Fruit fly (Drosophila melanogaster) whole organism, prepupa: ENCODE measurements around the gene CG5886.

Source experiments
- Blimp-1 ChIP-seq: fragments of 200-800 bp; sonication (Bioruptor generic); optimal IDR thresholded peaks from 3 replicates; lab custom pipeline; 2017; ENCODE audit warnings: missing biosample characterization, missing genetic modification characterization, mild to moderate bottlenecking, moderate library complexity, missing genetic modification reagents
- CG10669 ChIP-seq: fragments of 200-800 bp; sonication (Bioruptor generic); optimal IDR thresholded peaks from 3 replicates; lab custom pipeline; 2018; ENCODE audit warnings: missing biosample characterization, mild to moderate bottlenecking, missing genetic modification characterization, moderate library complexity
- CG11294 ChIP-seq: fragments of 200-800 bp; sonication (Bioruptor generic); IDR thresholded peaks from 2 replicates; pipeline ENCODE4 v1.3.6; 2022; ENCODE audit warnings: missing biosample characterization, missing genetic modification characterization
- CG15336 ChIP-seq: fragments of 200-800 bp; sonication (Bioruptor generic); IDR thresholded peaks from 2 replicates; pipeline ENCODE4 v1.3.6; 2022; ENCODE audit warnings: missing biosample characterization, missing genetic modification characterization
- CG1621 ChIP-seq: fragments of 200-800 bp; sonication (Bioruptor generic); optimal IDR thresholded peaks from 3 replicates; lab custom pipeline; 2018; ENCODE audit warnings: missing biosample characterization, mild to moderate bottlenecking, missing genetic modification characterization
- CG16779 ChIP-seq: fragments of 200-800 bp; sonication (Bioruptor generic); optimal IDR thresholded peaks from 3 replicates; lab custom pipeline; 2017; ENCODE audit warnings: missing biosample characterization, mild to moderate bottlenecking, missing genetic modification characterization
- CG3032 ChIP-seq: fragments of 200-800 bp; optimal IDR thresholded peaks from 2 replicates; lab custom pipeline; 2019; ENCODE audit warnings: missing biosample characterization, mild to moderate bottlenecking, missing genetic modification characterization, moderate library complexity
- CG31627 ChIP-seq: fragments of 200-800 bp; sonication (Bioruptor generic); optimal IDR thresholded peaks from 3 replicates; lab custom pipeline; 2016; ENCODE audit warnings: missing biosample characterization, missing genetic modification characterization
- CG32006 ChIP-seq: fragments of 200-800 bp; sonication (Bioruptor generic); optimal IDR thresholded peaks from 3 replicates; lab custom pipeline; 2017; ENCODE audit warnings: missing biosample characterization, mild to moderate bottlenecking, missing genetic modification characterization
- CG34406 ChIP-seq: fragments of 200-800 bp; sonication (Bioruptor generic); optimal IDR thresholded peaks from 3 replicates; lab custom pipeline; 2016; ENCODE audit warnings: missing biosample characterization, missing genetic modification characterization
- CG6792 ChIP-seq: fragments of 200-800 bp; sonication (Bioruptor generic); optimal IDR thresholded peaks from 3 replicates; lab custom pipeline; 2016; ENCODE audit warnings: missing biosample characterization, missing genetic modification characterization
- CG6808 ChIP-seq: fragments of 200-800 bp; sonication (Bioruptor generic); optimal IDR thresholded peaks from 3 replicates; lab custom pipeline; 2017; ENCODE audit warnings: missing biosample characterization, missing genetic modification characterization, mild to moderate bottlenecking, moderate library complexity, missing genetic modification reagents
- CG6854 ChIP-seq: fragments of 200-800 bp; sonication (Bioruptor generic); optimal IDR thresholded peaks from 2 replicates; lab custom pipeline; 2017; ENCODE audit warnings: missing biosample characterization, mild to moderate bottlenecking, missing genetic modification characterization
- CG8119 ChIP-seq: fragments of 200-800 bp; sonication (Bioruptor generic); IDR thresholded peaks from 3 replicates; pipeline ENCODE4 v1.3.6; 2022; ENCODE audit warnings: missing biosample characterization, missing genetic modification characterization
- CG8319 ChIP-seq: fragments of 200-800 bp; sonication (Bioruptor generic); optimal IDR thresholded peaks from 3 replicates; lab custom pipeline; 2016; ENCODE audit warnings: missing biosample characterization, missing genetic modification characterization
- CG9139 ChIP-seq: fragments of 200-800 bp; sonication (Bioruptor generic); optimal IDR thresholded peaks from 3 replicates; lab custom pipeline; 2017; ENCODE audit warnings: missing biosample characterization, mild to moderate bottlenecking, missing genetic modification characterization
- Eip75B ChIP-seq: fragments of 200-800 bp; sonication (Bioruptor generic); optimal IDR thresholded peaks from 3 replicates; lab custom pipeline; 2016; ENCODE audit warnings: missing biosample characterization, missing genetic modification characterization
- Eip78C ChIP-seq: fragments of 200-800 bp; sonication (Bioruptor generic); peaks from one replicate; lab custom pipeline; 2016; ENCODE audit warnings: missing biosample characterization, missing genetic modification characterization
- Hr38 ChIP-seq: sonication (Bioruptor generic); optimal IDR thresholded peaks from 2 replicates; lab custom pipeline; 2016; ENCODE audit warnings: missing biosample characterization, missing genetic modification characterization
- Hr4 ChIP-seq: fragments of 200-800 bp; sonication (Bioruptor generic); optimal IDR thresholded peaks from 3 replicates; lab custom pipeline; 2016; ENCODE audit warnings: missing biosample characterization, missing genetic modification characterization
- Lpt ChIP-seq: fragments of 200-800 bp; sonication (Bioruptor generic); optimal IDR thresholded peaks from 3 replicates; lab custom pipeline; 2016; ENCODE audit warnings: missing biosample characterization, missing genetic modification characterization
- Smox ChIP-seq: fragments of 200-800 bp; sonication (Bioruptor generic); optimal IDR thresholded peaks from 3 replicates; lab custom pipeline; 2016; ENCODE audit warnings: missing biosample characterization, missing genetic modification characterization
- Sox14 ChIP-seq: fragments of 200-800 bp; sonication (Bioruptor generic); optimal IDR thresholded peaks from 3 replicates; lab custom pipeline; 2016; ENCODE audit warnings: missing biosample characterization, missing genetic modification characterization
- achi ChIP-seq: fragments of 200-800 bp; sonication (Bioruptor generic); optimal IDR thresholded peaks from 3 replicates; lab custom pipeline; 2016; ENCODE audit warnings: missing biosample characterization, missing genetic modification characterization
- acj6 ChIP-seq: fragments of 200-800 bp; sonication (Bioruptor generic); optimal IDR thresholded peaks from 3 replicates; lab custom pipeline; 2016; ENCODE audit warnings: missing biosample characterization, missing genetic modification characterization
- cyc ChIP-seq: fragments of 200-800 bp; sonication (Bioruptor generic); optimal IDR thresholded peaks from 3 replicates; lab custom pipeline; 2016; ENCODE audit warnings: missing biosample characterization, missing genetic modification characterization
- dsx ChIP-seq: fragments of 200-800 bp; optimal IDR thresholded peaks from 3 replicates; lab custom pipeline; 2019; ENCODE audit warnings: missing biosample characterization, mild to moderate bottlenecking, missing genetic modification characterization, moderate library complexity; ENCODE audit not compliant: poor library complexity, severe bottlenecking
- eg ChIP-seq: fragments of 200-800 bp; sonication (Bioruptor generic); IDR thresholded peaks from 3 replicates; pipeline ENCODE4 v1.3.6; 2022; ENCODE audit warnings: missing biosample characterization, missing genetic modification characterization
- esn ChIP-seq: fragments of 200-800 bp; sonication (Bioruptor generic); optimal IDR thresholded peaks from 2 replicates; lab custom pipeline; 2016; ENCODE audit warnings: missing biosample characterization, mild to moderate bottlenecking, missing genetic modification characterization, moderate library complexity
- fd59A ChIP-seq: fragments of 200-800 bp; sonication (Bioruptor generic); optimal IDR thresholded peaks from 2 replicates; lab custom pipeline; 2017; ENCODE audit warnings: missing biosample characterization, mild to moderate bottlenecking, missing genetic modification characterization, missing genetic modification reagents
- fd85E ChIP-seq: fragments of 200-800 bp; sonication (Bioruptor generic); optimal IDR thresholded peaks from 3 replicates; lab custom pipeline; 2016; ENCODE audit warnings: missing biosample characterization, missing genetic modification characterization
- fkh ChIP-seq: fragments of 200-800 bp; sonication (Bioruptor generic); optimal IDR thresholded peaks from 3 replicates; lab custom pipeline; 2017; ENCODE audit warnings: missing biosample characterization, mild to moderate bottlenecking, missing genetic modification characterization, moderate library complexity
- lz ChIP-seq: fragments of 200-800 bp; sonication (Bioruptor generic); optimal IDR thresholded peaks from 3 replicates; lab custom pipeline; 2016; ENCODE audit warnings: missing biosample characterization, missing genetic modification characterization
- pdm3 ChIP-seq: fragments of 200-800 bp; sonication (Bioruptor generic); optimal IDR thresholded peaks from 3 replicates; lab custom pipeline; 2016; ENCODE audit warnings: missing biosample characterization, missing genetic modification characterization
- salr ChIP-seq, 2 experiments: fragments of 200-800 bp; sonication (Bioruptor generic); optimal IDR thresholded peaks; 3 replicates each; lab custom pipeline; 2016 to 2018; ENCODE audit warnings: missing biosample characterization in 2 of 2, missing genetic modification characterization in 2 of 2, mild to moderate bottlenecking in 1 of 2
- spab ChIP-seq: fragments of 200-800 bp; sonication (Bioruptor generic); optimal IDR thresholded peaks from 2 replicates; lab custom pipeline; 2017; ENCODE audit warnings: missing biosample characterization, mild to moderate bottlenecking, missing genetic modification characterization, missing genetic modification reagents
- topi ChIP-seq: fragments of 200-800 bp; sonication (Bioruptor generic); optimal IDR thresholded peaks from 3 replicates; lab custom pipeline; 2016; ENCODE audit warnings: missing biosample characterization, missing genetic modification characterization
- vri ChIP-seq: fragments of 200-800 bp; sonication (Bioruptor generic); optimal IDR thresholded peaks from 3 replicates; lab custom pipeline; 2016; ENCODE audit warnings: missing biosample characterization, mild to moderate bottlenecking, missing genetic modification characterization

Gene CG5886

dm6 chr3R:25885136-25885535, 33.7 kb downstream of the CG5886 start:
- TF ChIP-seq salr (GFP tag; optimal IDR thresholded peaks at IDR 0.05; lab: Kevin White, UChicago) (no peak), CG3032 (no peak), fkh (GFP tag; lab: Kevin White, UChicago) (peak; percentile 55), Smox (GFP tag; lab: Kevin White, UChicago) (no peak), cyc (no peak), esn (GFP tag; lab: Kevin White, UChicago) (no peak), lz (GFP tag; lab: Kevin White, UChicago) (no peak), Hr38 (GFP tag; lab: Kevin White, UChicago) (no peak), CG8319 (no peak), CG31627 (GFP tag; lab: Kevin White, UChicago) (no peak), CG8119 (GFP tag; lab: Robert Waterston, UW) (no peak), pdm3 (GFP tag; lab: Kevin White, UChicago) (no peak), CG32006 (GFP tag; lab: Kevin White, UChicago) (no peak), CG10669 (GFP tag; lab: Kevin White, UChicago) (no peak), vri (peak; percentile 81)

- peak; percentile 78 for TF ChIP-seq Eip78C (GFP tag; lab: Kevin White, UChicago)
- TF ChIP-seq CG9139 (GFP tag; lab: Kevin White, UChicago) = peak; percentile 54
- peak; percentile 55; the same call in 1 of the 3 replicates for TF ChIP-seq CG8119 (GFP tag; lab: Robert Waterston, UW)
- peak; percentile 8 for TF ChIP-seq CG3032
- TF ChIP-seq Sox14 (GFP tag; lab: Kevin White, UChicago) = peak; percentile 9
- TF ChIP-seq spab = peak; percentile 16
- TF ChIP-seq topi (GFP tag; lab: Kevin White, UChicago) = peak; percentile 6
- peak; percentile 11 for TF ChIP-seq esn (GFP tag; lab: Kevin White, UChicago)
- TF ChIP-seq CG1621 (tag; lab: Kevin White, UChicago) = no peak
- TF ChIP-seq eg (GFP tag; lab: Robert Waterston, UW) = 0 out of 3 replicates have a peak, but pooled peaks have one; percentile 30
- peak; percentile 69 for TF ChIP-seq CG6808 (GFP tag; lab: Kevin White, UChicago)
- TF ChIP-seq pdm3 (GFP tag; lab: Kevin White, UChicago) = no peak
- peak; percentile 51 for TF ChIP-seq CG15336
- TF ChIP-seq CG16779 (tag; lab: Kevin White, UChicago) = peak; percentile 51
- no peak for TF ChIP-seq fd85E (GFP tag; lab: Kevin White, UChicago)
- no peak for TF ChIP-seq Lpt
- peak; percentile 76 for TF ChIP-seq CG6854
- no peak for TF ChIP-seq CG34406
- TF ChIP-seq acj6 (GFP tag; lab: Kevin White, UChicago) = no peak
- TF ChIP-seq vri = peak; percentile 72
- peak; percentile 56 for TF ChIP-seq dsx (GFP tag; lab: Kevin White, UChicago)
- TF ChIP-seq, all 60 proteins: peak for 15
Measured at dm6 chr3R:25888307-25889075, 37.1 kb downstream of the CG5886 start, which contains the start of gene Lnk. Gene Lnk, plus strand, starts transcription at chr3R:25888542.

- TF ChIP-seq fkh (GFP tag; lab: Kevin White, UChicago) = no peak
Measured at dm6 chr3R:25893272-25893671, 41.8 kb downstream of the CG5886 start, which contains the start of gene CG5913. Gene CG5913, plus strand, starts transcription at chr3R:25893495.

- TF ChIP-seq fd59A (GFP tag; lab: Kevin White, UChicago) (no peak), fd85E (GFP tag; lab: Kevin White, UChicago) (no peak), cyc (no peak), Sox14 (GFP tag; lab: Kevin White, UChicago) (no peak), CG31627 (GFP tag; lab: Kevin White, UChicago) (no peak), CG32006 (GFP tag; lab: Kevin White, UChicago) (no peak), CG6792 (GFP tag; lab: Kevin White, UChicago) (no peak), Lpt (no peak), Blimp-1 (GFP tag; lab: Kevin White, UChicago) (no peak), Hr38 (GFP tag; lab: Kevin White, UChicago) (no peak), CG15336 (no peak), CG11294 (GFP tag; lab: Robert Waterston, UW) (no peak), CG1621 (tag; lab: Kevin White, UChicago) (no peak), Eip75B (GFP tag; lab: Kevin White, UChicago) (no peak), fkh (GFP tag; lab: Kevin White, UChicago) (no peak), achi (no peak), Hr4 (GFP tag; lab: Kevin White, UChicago) (no peak)
- TF ChIP-seq, all 60 proteins: peak for 0
Measured at dm6 chr3R:25895522-25895921, 44.1 kb downstream of the CG5886 start, which contains the start of gene Sodq. Gene Sodq, plus strand, starts transcription at chr3R:25895822.
